Worm (Caenorhabditis elegans): Measurements from ENCODE around the gene Y54F10BM.12.

Gene Y54F10BM.12

DNA sequence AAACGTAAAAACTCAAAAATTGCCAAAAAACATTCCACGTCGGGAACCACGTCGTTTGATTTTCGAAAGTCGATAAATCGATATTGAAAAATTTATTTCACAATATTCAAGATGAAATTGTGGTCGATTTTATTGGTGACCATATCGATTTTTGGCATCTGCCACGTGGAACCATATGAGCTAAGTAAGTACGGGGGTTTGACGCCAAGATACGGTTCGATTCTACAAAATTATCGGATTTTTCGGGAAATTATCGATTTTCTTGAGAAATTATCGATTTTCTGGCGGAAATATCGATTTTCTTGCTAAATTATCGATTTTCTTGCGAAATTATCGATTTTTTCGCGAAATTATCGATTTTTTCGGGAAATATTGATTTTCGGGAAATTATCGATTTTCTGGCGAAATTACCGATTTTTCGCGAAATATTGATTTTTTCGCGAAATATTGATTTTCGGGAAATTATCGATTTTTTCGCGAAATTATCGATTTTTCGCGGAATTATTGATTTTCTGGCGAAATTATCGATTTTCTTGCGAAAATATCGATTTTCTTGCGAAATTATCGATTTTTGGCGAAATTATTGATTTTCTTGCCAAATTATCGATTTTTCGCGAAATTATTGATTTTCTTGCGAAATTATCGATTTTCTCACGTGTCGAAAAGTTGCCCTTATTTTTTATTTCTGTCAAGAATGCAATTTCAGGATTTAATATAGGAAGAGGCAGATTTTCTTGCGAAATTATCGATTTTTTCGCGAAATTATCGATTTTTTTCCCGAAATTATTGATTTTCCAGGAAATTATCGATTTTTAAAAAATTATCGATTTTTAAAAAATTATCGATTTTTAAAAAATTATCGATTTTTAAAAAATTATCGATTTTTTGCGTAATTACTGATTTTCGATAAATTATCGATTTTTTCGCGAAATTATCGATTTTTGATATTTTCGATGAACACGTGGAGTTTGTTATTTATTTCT lies 47.2 kb downstream of the Y54F10BM.12 start, which contains the start of gene Y54F10BM.3:
Gene Y54F10BM.3 (plus strand): TSS at position 51 of the 983 bp plus-strand sequence.
- TF ChIP-seq nhr-237 (tag; optimal IDR thresholded peaks at IDR 0.05) (no peak), sptf-1 (tag; optimal IDR thresholded peaks at IDR 0.05) (peak; percentile 23), ceh-39 (tag; optimal IDR thresholded peaks at IDR 0.05) (peak; percentile 25)

DNA sequence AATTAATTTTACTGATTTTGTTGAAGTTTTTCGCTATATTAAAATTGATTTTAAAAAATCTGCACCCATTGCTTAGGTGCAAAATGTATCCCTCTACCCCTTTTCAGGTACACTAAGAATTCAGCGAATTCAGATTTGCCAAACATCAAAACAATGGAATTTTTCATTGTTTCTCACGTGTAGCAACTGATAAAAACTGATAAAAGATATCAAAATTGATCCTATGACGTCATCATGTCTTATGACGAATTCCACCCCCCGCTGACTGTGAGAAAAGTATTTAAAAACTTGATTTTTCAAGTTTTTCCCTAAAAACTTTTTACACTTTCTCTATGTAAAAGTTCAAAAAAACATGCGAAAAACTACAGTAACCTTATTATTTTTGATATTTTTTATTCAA lies 48.9 kb downstream of the Y54F10BM.12 start, which contains the start of gene Y54F10BM.22:
Gene Y54F10BM.22 (plus strand): TSS at position 331 of the 400 bp plus-strand sequence.
- TF ChIP-seq zip-8 (tag; optimal IDR thresholded peaks at IDR 0.05) (peak; percentile 8), mep-1 (tag; optimal IDR thresholded peaks at IDR 0.05) (no peak)

DNA sequence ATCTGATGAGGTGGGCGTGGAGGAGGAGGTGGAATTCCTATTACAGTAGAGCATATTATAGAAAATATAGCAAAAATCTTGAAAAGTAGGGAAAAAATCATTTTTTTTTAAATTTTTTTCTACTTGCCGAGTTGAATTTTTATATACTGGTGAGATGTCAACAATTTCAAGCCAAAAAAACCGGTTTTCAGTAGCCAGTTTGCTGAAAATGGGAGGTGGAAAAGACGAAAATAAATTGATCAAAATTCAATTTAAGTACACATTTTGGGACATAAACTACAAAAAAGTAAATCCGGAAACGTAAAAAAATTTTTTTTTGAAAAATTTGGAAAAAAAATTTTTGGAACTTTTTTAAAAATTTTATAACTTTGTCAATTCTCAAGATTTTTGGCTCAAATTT lies 50.0 kb downstream of the Y54F10BM.12 start, which contains the start of gene Y54F10BM.23:
Gene Y54F10BM.23 (minus strand): TSS at position 101 of the 400 bp plus-strand sequence.
- TF ChIP-seq unc-120 (tag; optimal IDR thresholded peaks at IDR 0.05; ENCODE audit: poor library complexity, severe bottlenecking) (no peak), bed-3 (GFP tag; optimal IDR thresholded peaks at IDR 0.05) (no peak), elt-3 (tag; optimal IDR thresholded peaks at IDR 0.05) (no peak)
